Fruit fly (Drosophila melanogaster): ENCODE results near the gene MetRS-m.

MetRS-m gene

dm6 chr3R:14283754-14284421 lies 24.1 kb upstream of the MetRS-m start (continued):
- peak; percentile 90 for TF ChIP-seq jumu (GFP tag; optimal IDR thresholded peaks at IDR 0.05)
- no peak for TF ChIP-seq Lpt (GFP tag; optimal IDR thresholded peaks at IDR 0.05)
- TF ChIP-seq CG3407 (GFP tag; optimal IDR thresholded peaks at IDR 0.05), result peak; percentile 97
- TF ChIP-seq run (tag; optimal IDR thresholded peaks at IDR 0.05), result peak; percentile 97
- TF ChIP-seq cato (GFP tag; optimal IDR thresholded peaks at IDR 0.05; ENCODE audit: borderline replicate concordance), result peak; percentile 97
- TF ChIP-seq wek (GFP tag; optimal IDR thresholded peaks at IDR 0.05), result peak; percentile 86
- peak; percentile 67 for TF ChIP-seq pb (GFP tag; optimal IDR thresholded peaks at IDR 0.05)
- TF ChIP-seq gsb (GFP tag; IDR thresholded peaks at IDR 0.05), result no peak
- TF ChIP-seq MTF-1 (GFP tag; optimal IDR thresholded peaks at IDR 0.05; ENCODE audit: borderline replicate concordance), result peak; percentile 94
- TF ChIP-seq CG2116 (GFP tag; optimal IDR thresholded peaks at IDR 0.05), result peak; percentile 88
- TF ChIP-seq CG11247 (GFP tag; IDR thresholded peaks at IDR 0.05), result no peak
- TF ChIP-seq emc (GFP tag; optimal IDR thresholded peaks at IDR 0.05), result peak; percentile 89
- peak; percentile 99 for TF ChIP-seq az2 (GFP tag; optimal IDR thresholded peaks at IDR 0.05)
- TF ChIP-seq bigmax (GFP tag; optimal IDR thresholded peaks at IDR 0.05), result peak; percentile 69
- TF ChIP-seq CG13287 (GFP tag; IDR thresholded peaks at IDR 0.05; ENCODE audit: partially characterized antibody), result no peak
- peak; percentile 96 for TF ChIP-seq Spps (tag; optimal IDR thresholded peaks at IDR 0.05)
- peak; percentile 96 for TF ChIP-seq CG4854 (GFP tag; optimal IDR thresholded peaks at IDR 0.05)
- no peak for TF ChIP-seq CG4360 (GFP tag; IDR thresholded peaks at IDR 0.05)
- TF ChIP-seq knrl (GFP tag; IDR thresholded peaks at IDR 0.05; ENCODE audit: partially characterized antibody), result no peak
- peak; percentile 60 for TF ChIP-seq nom (GFP tag; optimal IDR thresholded peaks at IDR 0.05)
- peak; percentile 73 for TF ChIP-seq CTCF (GFP tag; optimal IDR thresholded peaks at IDR 0.05)
- TF ChIP-seq tin (GFP tag; optimal IDR thresholded peaks at IDR 0.05), result peak; percentile 98
- no peak for TF ChIP-seq Lim3 (GFP tag; IDR thresholded peaks at IDR 0.05)
- peak; percentile 99 for TF ChIP-seq unpg (GFP tag; optimal IDR thresholded peaks at IDR 0.05)
- TF ChIP-seq CG7987 (GFP tag; optimal IDR thresholded peaks at IDR 0.05), result peak; percentile 96
- TF ChIP-seq sim (GFP tag; IDR thresholded peaks at IDR 0.05), result no peak
- TF ChIP-seq CG1647 (GFP tag; optimal IDR thresholded peaks at IDR 0.05), result peak; percentile 96
- TF ChIP-seq HLHmδ (GFP tag; optimal IDR thresholded peaks at IDR 0.05), result no peak
- peak; percentile 94 for TF ChIP-seq Jarid2 (GFP tag; optimal IDR thresholded peaks at IDR 0.05)
- peak; percentile 2 for TF ChIP-seq Neu2 (GFP tag; optimal IDR thresholded peaks at IDR 0.05; ENCODE audit: borderline replicate concordance)
- TF ChIP-seq btn (GFP tag; optimal IDR thresholded peaks at IDR 0.05), result peak; percentile 75
- TF ChIP-seq gfzf (GFP tag; optimal IDR thresholded peaks at IDR 0.05), result no peak
- peak; percentile 98 for TF ChIP-seq CG4617 (GFP tag; optimal IDR thresholded peaks at IDR 0.05; ENCODE audit: borderline replicate concordance)
- peak; percentile 98 for TF ChIP-seq CG4424 (GFP tag; optimal IDR thresholded peaks at IDR 0.05)
- peak; percentile 99 for TF ChIP-seq CG1602 (GFP tag; optimal IDR thresholded peaks at IDR 0.05)
- TF ChIP-seq Bdp1 (GFP tag; optimal IDR thresholded peaks at IDR 0.05), result peak; percentile 89
- peak; percentile 96 for TF ChIP-seq CG2202 (tag; optimal IDR thresholded peaks at IDR 0.05)
- peak; percentile 97 for TF ChIP-seq org-1 (GFP tag; optimal IDR thresholded peaks at IDR 0.05)
- peak; percentile 98 for TF ChIP-seq ATbp (GFP tag; optimal IDR thresholded peaks at IDR 0.05)
- no peak for TF ChIP-seq Opbp (GFP tag; IDR thresholded peaks at IDR 0.05; ENCODE audit: partially characterized antibody)
- no peak for TF ChIP-seq Xrp1 (GFP tag; IDR thresholded peaks at IDR 0.05)
- no peak for TF ChIP-seq Drgx (GFP tag; IDR thresholded peaks at IDR 0.05)
- no peak for TF ChIP-seq ci (GFP tag; IDR thresholded peaks at IDR 0.05)
- TF ChIP-seq YL-1 (GFP tag; optimal IDR thresholded peaks at IDR 0.05), result peak; percentile 93
- TF ChIP-seq vvl (GFP tag; IDR thresholded peaks at IDR 0.05), result no peak
- peak; percentile 97 for TF ChIP-seq CG18764 (GFP tag; optimal IDR thresholded peaks at IDR 0.05)
- TF ChIP-seq grau (tag; optimal IDR thresholded peaks at IDR 0.05), result peak; percentile 98
- TF ChIP-seq crc (GFP tag; optimal IDR thresholded peaks at IDR 0.05), result peak; percentile 88
- no peak for TF ChIP-seq ase (GFP tag; IDR thresholded peaks at IDR 0.05)
- TF ChIP-seq ems (GFP tag; optimal IDR thresholded peaks at IDR 0.05), result peak; percentile 91
- TF ChIP-seq Optix (GFP tag; IDR thresholded peaks at IDR 0.05), result no peak

Data from whole organism, embryonic.